Worm (Caenorhabditis elegans) whole organism, mixed stage, embryonic: Measurements from ENCODE around the gene oac-4.

ENCODE experiments used
- ces-1 ChIP-seq: fragments of 150-350 bp; optimal IDR thresholded peaks from 2 replicates; lab custom pipeline; 2014; ENCODE audit warnings: missing biosample characterization, missing genetic modification reagents, missing genetic modification characterization
- elt-3 ChIP-seq: fragments of 150-350 bp; optimal IDR thresholded peaks from 2 replicates; lab custom pipeline; 2014; ENCODE audit warnings: missing biosample characterization, missing genetic modification characterization
- lsy-2 ChIP-seq: fragments of 150-350 bp; optimal IDR thresholded peaks from 2 replicates; lab custom pipeline; 2014; ENCODE audit warnings: missing biosample characterization, missing genetic modification characterization
- unc-62 ChIP-seq: fragments of 150-350 bp; optimal IDR thresholded peaks from 2 replicates; lab custom pipeline; 2014; ENCODE audit warnings: missing biosample characterization, missing genetic modification reagents, missing genetic modification characterization

DNA sequence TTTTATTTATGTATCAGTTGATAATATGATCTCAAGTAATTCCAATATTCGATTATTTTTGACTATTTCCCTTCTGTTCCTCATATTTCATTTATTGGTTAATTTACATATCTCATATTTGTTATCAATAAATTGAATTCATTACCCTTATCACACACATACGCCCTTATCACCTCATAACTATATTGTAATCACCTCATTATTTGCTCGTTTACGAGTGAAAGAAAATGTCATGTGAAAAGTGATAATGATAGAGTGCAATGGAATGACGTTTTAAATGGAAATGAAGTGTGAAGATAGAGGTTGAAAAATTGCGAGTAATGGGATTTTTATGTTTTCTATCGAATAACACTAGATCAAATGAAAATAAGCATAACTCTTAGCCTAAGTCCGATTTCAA is 49.3 kb downstream of the oac-4 start:
- TF ChIP-seq unc-62 (GFP tag; lab: Kevin White, UChicago) (no peak), ces-1 (GFP tag; lab: Kevin White, UChicago) (no peak), elt-3 (tag; lab: Kevin White, UChicago) (no peak), lsy-2 (tag; lab: Kevin White, UChicago) (no peak)
